Fruit fly (Drosophila melanogaster) whole organism, embryonic: ENCODE results near the gene CG2444.

Source experiments
- Ada2b ChIP-seq: fragments of 200-800 bp; sonication (Bioruptor generic); IDR thresholded peaks from 2 replicates; pipeline ENCODE4 v1.3.6; 2022; ENCODE audit warnings: missing biosample characterization, missing genetic modification characterization
- B-H1 ChIP-seq: fragments of 200-800 bp; sonication (Bioruptor generic); IDR thresholded peaks from 3 replicates; pipeline ENCODE4 v1.3.6; 2022; ENCODE audit warnings: missing biosample characterization, missing genetic modification characterization
- CG10147 ChIP-seq: fragments of 200-800 bp; sonication (Bioruptor generic); optimal IDR thresholded peaks from 2 replicates; lab custom pipeline; 2019; ENCODE audit warnings: missing biosample characterization, mild to moderate bottlenecking, missing genetic modification characterization, moderate library complexity
- CG11695 ChIP-seq: fragments of 200-800 bp; sonication (Bioruptor generic); IDR thresholded peaks from 3 replicates; pipeline ENCODE4 v1.3.6; 2022; ENCODE audit warnings: missing biosample characterization, missing genetic modification characterization
- CG12391 ChIP-seq: fragments of 200-800 bp; sonication (Bioruptor generic); optimal IDR thresholded peaks from 3 replicates; lab custom pipeline; 2018; ENCODE audit warnings: missing biosample characterization, mild to moderate bottlenecking, missing genetic modification characterization, moderate library complexity
- CG14965 ChIP-seq: fragments of 200-800 bp; sonication (Bioruptor generic); optimal IDR thresholded peaks from 2 replicates; lab custom pipeline; 2016; ENCODE audit warnings: missing biosample characterization, missing genetic modification characterization, borderline replicate concordance
- CG1602 ChIP-seq: fragments of 200-800 bp; sonication (Bioruptor generic); optimal IDR thresholded peaks from 3 replicates; lab custom pipeline; 2016; ENCODE audit warnings: missing biosample characterization, missing genetic modification characterization
- CG18619 ChIP-seq: fragments of 200-800 bp; sonication (Bioruptor generic); optimal IDR thresholded peaks from 3 replicates; lab custom pipeline; 2017; ENCODE audit warnings: missing biosample characterization, mild to moderate bottlenecking, missing genetic modification characterization
- CG18764 ChIP-seq: fragments of 200-800 bp; sonication (Bioruptor generic); optimal IDR thresholded peaks from 3 replicates; lab custom pipeline; 2016; ENCODE audit warnings: missing biosample characterization, missing genetic modification characterization
- CG31224 ChIP-seq: fragments of 200-800 bp; sonication (Bioruptor generic); IDR thresholded peaks from 2 replicates; pipeline ENCODE4 v1.3.6; 2022; ENCODE audit warnings: missing biosample characterization, missing genetic modification characterization
- CG32767 ChIP-seq: fragments of 200-800 bp; sonication (Bioruptor generic); IDR thresholded peaks from 2 replicates; pipeline ENCODE4 v1.3.6; 2022; ENCODE audit warnings: missing biosample characterization, missing genetic modification characterization
- CG34224 ChIP-seq: fragments of 200-800 bp; sonication (Bioruptor generic); IDR thresholded peaks from 3 replicates; pipeline ENCODE4 v1.3.6; 2022; ENCODE audit warnings: missing biosample characterization, missing genetic modification characterization; ENCODE audit not compliant: partially characterized antibody
- CG3726 ChIP-seq: fragments of 200-800 bp; sonication (Bioruptor generic); IDR thresholded peaks from 3 replicates; pipeline ENCODE4, ENCODE4 v1.3.6; 2022; ENCODE audit warnings: missing biosample characterization, missing genetic modification characterization
- CG4730 ChIP-seq: fragments of 200-800 bp; sonication (Bioruptor generic); IDR thresholded peaks from 2 replicates; pipeline ENCODE4 v1.3.6; 2022; ENCODE audit warnings: missing biosample characterization, missing genetic modification characterization
- CG8359 ChIP-seq: fragments of 200-800 bp; sonication (Bioruptor generic); optimal IDR thresholded peaks from 2 replicates; lab custom pipeline; 2017; ENCODE audit warnings: missing biosample characterization, mild to moderate bottlenecking, missing genetic modification characterization, borderline replicate concordance
- D19A ChIP-seq: fragments of 200-800 bp; optimal IDR thresholded peaks from 3 replicates; lab custom pipeline; 2019; ENCODE audit warnings: missing biosample characterization, mild to moderate bottlenecking, missing genetic modification characterization, moderate library complexity
- E2f2 ChIP-seq: fragments of 200-800 bp; sonication (Bioruptor generic); IDR thresholded peaks from 2 replicates; pipeline ENCODE4 v1.3.6; 2022; ENCODE audit warnings: missing biosample characterization, missing genetic modification characterization
- Gsc ChIP-seq: fragments of 200-800 bp; sonication (Bioruptor generic); IDR thresholded peaks from 2 replicates; pipeline ENCODE4 v1.3.6; 2022; ENCODE audit warnings: missing biosample characterization, missing genetic modification characterization
- Gug ChIP-seq: fragments of 200-800 bp; sonication (Bioruptor generic); IDR thresholded peaks from 4 replicates; pipeline ENCODE4 v1.3.6; 2022; ENCODE audit warnings: missing biosample characterization, missing genetic modification characterization
- Hmx ChIP-seq: fragments of 200-800 bp; sonication (Bioruptor generic); optimal IDR thresholded peaks from 2 replicates; lab custom pipeline; 2016; ENCODE audit warnings: missing biosample characterization, missing genetic modification characterization
- Hr51 ChIP-seq, 2 experiments: fragments of 200-800 bp; sonication (Bioruptor generic); optimal IDR thresholded peaks; 2 replicates in 1 of 2; 3 replicates in 1 of 2; lab custom pipeline; 2016 to 2018; ENCODE audit warnings: missing biosample characterization in 2 of 2, missing genetic modification characterization in 2 of 2, mild to moderate bottlenecking in 1 of 2, moderate library complexity in 1 of 2
- Hr78 ChIP-seq, 2 experiments: fragments of 200-800 bp in 1 of 2; fragments of >200 bp in 1 of 2; sonication (Bioruptor generic) in 1 of 2; optimal IDR thresholded peaks; 2 replicates each; lab custom pipeline; 2017 to 2019; ENCODE audit warnings: missing biosample characterization in 2 of 2, missing genetic modification characterization in 2 of 2, mild to moderate bottlenecking in 1 of 2, moderate library complexity in 1 of 2
- NfI ChIP-seq: fragments of 200-800 bp; sonication (Bioruptor generic); optimal IDR thresholded peaks from 3 replicates; lab custom pipeline; 2018; ENCODE audit warnings: missing biosample characterization, mild to moderate bottlenecking, missing genetic modification characterization, moderate library complexity
- Ptx1 ChIP-seq: fragments of 200-800 bp; sonication (Bioruptor generic); IDR thresholded peaks from 2 replicates; pipeline ENCODE4 v1.3.6; 2022; ENCODE audit warnings: missing biosample characterization, missing genetic modification characterization
- Sox100B ChIP-seq: fragments of 200-800 bp; sonication (Bioruptor generic); optimal IDR thresholded peaks from 3 replicates; lab custom pipeline; 2018; ENCODE audit warnings: missing biosample characterization, mild to moderate bottlenecking, missing genetic modification characterization
- Sox102F ChIP-seq: fragments of 200-800 bp; sonication (Bioruptor generic); optimal IDR thresholded peaks from 2 replicates; lab custom pipeline; 2018; ENCODE audit warnings: missing biosample characterization, mild to moderate bottlenecking, missing genetic modification characterization, moderate library complexity
- Sry-β ChIP-seq: fragments of 200-800 bp; sonication (Bioruptor generic); optimal IDR thresholded peaks from 2 replicates; lab custom pipeline; 2018; ENCODE audit warnings: missing biosample characterization, mild to moderate bottlenecking, missing genetic modification characterization, moderate library complexity
- Xbp1 ChIP-seq: fragments of 200-800 bp; sonication (Bioruptor generic); optimal IDR thresholded peaks from 3 replicates; lab custom pipeline; 2016; ENCODE audit warnings: missing biosample characterization, mild to moderate bottlenecking, missing genetic modification characterization
- Xrp1 ChIP-seq: fragments of 200-800 bp; sonication (Bioruptor generic); IDR thresholded peaks from 2 replicates; pipeline ENCODE4 v1.3.6; 2022; ENCODE audit warnings: missing biosample characterization, missing genetic modification characterization
- ase ChIP-seq: fragments of 200-800 bp; sonication (Bioruptor generic); IDR thresholded peaks from 3 replicates; pipeline ENCODE4 v1.3.6; 2022; ENCODE audit warnings: missing biosample characterization, missing genetic modification characterization
- cad ChIP-seq: fragments of >200 bp; optimal IDR thresholded peaks from 2 replicates; lab custom pipeline; 2017; ENCODE audit warnings: missing biosample characterization, missing genetic modification characterization
- cas ChIP-seq: fragments of 200-800 bp; sonication (Bioruptor generic); IDR thresholded peaks from 2 replicates; pipeline ENCODE4 v1.3.6; 2022; ENCODE audit warnings: missing biosample characterization, missing genetic modification characterization
- croc ChIP-seq: fragments of 200-800 bp; sonication (Bioruptor generic); conservative IDR thresholded peaks from 3 replicates; pipeline ENCODE4 v1.3.6; 2022; ENCODE audit warnings: missing biosample characterization, missing genetic modification characterization
- da ChIP-seq: fragments of 200-800 bp; sonication (Bioruptor generic); optimal IDR thresholded peaks from 2 replicates; lab custom pipeline; 2016; ENCODE audit warnings: missing biosample characterization, missing genetic modification characterization
- dpn ChIP-seq, 2 experiments: fragments of 200-800 bp; sonication (Bioruptor generic); optimal IDR thresholded peaks; 3 replicates each; lab custom pipeline; 2016; ENCODE audit warnings: missing biosample characterization in 2 of 2, missing genetic modification characterization in 2 of 2
- ewg ChIP-seq: fragments of 200-800 bp; sonication (Bioruptor generic); optimal IDR thresholded peaks from 3 replicates; lab custom pipeline; 2017; ENCODE audit warnings: mild to moderate bottlenecking, missing biosample characterization, missing genetic modification reagents, missing genetic modification characterization
- gcm ChIP-seq: fragments of 200-800 bp; sonication (Bioruptor generic); optimal IDR thresholded peaks from 2 replicates; lab custom pipeline; 2019; ENCODE audit warnings: missing biosample characterization, mild to moderate bottlenecking, missing genetic modification characterization, moderate library complexity
- jing ChIP-seq: fragments of 200-800 bp; sonication (Bioruptor generic); optimal IDR thresholded peaks from 2 replicates; lab custom pipeline; 2018; ENCODE audit warnings: missing biosample characterization, mild to moderate bottlenecking, missing genetic modification characterization
- mirr ChIP-seq: fragments of 200-800 bp; sonication (Bioruptor generic); optimal IDR thresholded peaks from 3 replicates; lab custom pipeline; 2018; ENCODE audit warnings: missing biosample characterization, mild to moderate bottlenecking, missing genetic modification characterization
- pita ChIP-seq: fragments of 200-800 bp; sonication (Bioruptor generic); optimal IDR thresholded peaks from 2 replicates; lab custom pipeline; 2017; ENCODE audit warnings: missing biosample characterization, mild to moderate bottlenecking, missing genetic modification characterization
- sna ChIP-seq: fragments of 200-800 bp; sonication (Bioruptor generic); IDR thresholded peaks from 2 replicates; pipeline ENCODE4 v1.3.6; 2022; ENCODE audit warnings: missing biosample characterization, missing genetic modification characterization; ENCODE audit not compliant: partially characterized antibody
- sqz ChIP-seq: fragments of 200-800 bp; sonication (Bioruptor generic); optimal IDR thresholded peaks from 3 replicates; lab custom pipeline; 2018; ENCODE audit warnings: missing biosample characterization, mild to moderate bottlenecking, missing genetic modification characterization
- stc ChIP-seq: fragments of 200-800 bp; sonication (Bioruptor generic); IDR thresholded peaks from 2 replicates; pipeline ENCODE4 v1.3.6; 2022; ENCODE audit warnings: missing biosample characterization, missing genetic modification characterization
- tio ChIP-seq: fragments of 200-800 bp; sonication (Bioruptor generic); optimal IDR thresholded peaks from 2 replicates; lab custom pipeline; 2017; ENCODE audit warnings: missing biosample characterization, missing genetic modification characterization, inconsistent platforms
- trem ChIP-seq: fragments of 200-800 bp; optimal IDR thresholded peaks from 3 replicates; lab custom pipeline; 2019; ENCODE audit warnings: missing biosample characterization, mild to moderate bottlenecking, missing genetic modification characterization, moderate library complexity
- tup ChIP-seq: fragments of 200-800 bp; sonication (Bioruptor generic); optimal IDR thresholded peaks from 2 replicates; lab custom pipeline; 2016; ENCODE audit warnings: missing biosample characterization, mild to moderate bottlenecking, missing genetic modification characterization, moderate library complexity
- twi ChIP-seq: fragments of 200-800 bp; optimal IDR thresholded peaks from 2 replicates; lab custom pipeline; 2019; ENCODE audit warnings: missing biosample characterization, mild to moderate bottlenecking, missing genetic modification characterization, moderate library complexity
- unpg ChIP-seq: fragments of 200-800 bp; sonication (Bioruptor generic); optimal IDR thresholded peaks from 3 replicates; lab custom pipeline; 2018; ENCODE audit warnings: missing biosample characterization, mild to moderate bottlenecking, missing genetic modification characterization, moderate library complexity
- zen ChIP-seq: fragments of 200-800 bp; sonication (Bioruptor generic); optimal IDR thresholded peaks from 3 replicates; lab custom pipeline; 2018; ENCODE audit warnings: missing biosample characterization, mild to moderate bottlenecking, missing genetic modification characterization, moderate library complexity
- zfh1 ChIP-seq: fragments of 200-800 bp; sonication (Bioruptor generic); IDR thresholded peaks from 3 replicates; pipeline ENCODE4 v1.3.6; 2022; ENCODE audit warnings: missing biosample characterization, missing genetic modification characterization

CG2444 gene

DNA sequence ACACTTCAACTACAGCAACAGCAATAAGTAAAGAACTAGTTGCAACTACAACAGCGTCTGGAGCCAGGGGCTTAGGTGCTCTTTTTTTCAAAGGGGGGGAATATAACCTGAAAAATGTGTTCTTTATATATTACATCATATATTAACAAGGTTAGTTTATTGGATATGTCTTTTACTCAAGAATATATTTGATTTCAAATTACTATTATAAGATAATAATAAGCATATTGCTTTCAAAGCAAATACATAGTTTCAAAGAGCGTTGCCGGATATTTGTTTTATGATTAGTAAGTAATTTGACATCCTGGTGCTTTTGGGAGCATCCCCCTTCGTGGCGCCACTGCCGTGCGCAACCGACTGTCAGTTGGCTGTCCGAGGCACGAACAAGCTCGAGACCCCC, 46.0 kb downstream of the CG2444 start (continued):
- TF ChIP-seq CG12391 (tag; lab: Kevin White, UChicago) (peak; percentile 60), Ptx1 (GFP tag; lab: Robert Waterston, UW) (peak; percentile 79), CG18764 (GFP tag; lab: Kevin White, UChicago) (peak; percentile 25), Hmx (GFP tag; lab: Kevin White, UChicago) (no peak), CG14965 (no peak), ase (GFP tag; lab: Robert Waterston, UW) (no peak), CG1602 (GFP tag; lab: Kevin White, UChicago) (peak; percentile 2), dpn (GFP tag; optimal IDR thresholded peaks at IDR 0.05; lab: Kevin White, UChicago) (peak in 1 of 2 experiments; percentile 22), Gsc (GFP tag; lab: Robert Waterston, UW) (no peak), CG34224 (GFP tag; lab: Robert Waterston, UW) (no peak), D19A (peak; percentile 58), gcm (GFP tag; lab: Kevin White, UChicago) (peak; percentile 45), CG32767 (peak; percentile 35; the same call in 1 of the 2 replicates), jing (GFP tag; lab: Kevin White, UChicago) (peak; percentile 6), CG3726 (GFP tag; lab: Robert Waterston, UW) (0 out of 3 replicates have a peak, but pooled peaks have one; percentile 21), CG18619 (no peak), trem (peak; percentile 45), Sry-β (GFP tag; lab: Kevin White, UChicago) (no peak), CG8359 (GFP tag; lab: Kevin White, UChicago) (peak; percentile 19), CG31224 (no peak), da (GFP tag; lab: Kevin White, UChicago) (no peak), Hr51 (GFP tag; optimal IDR thresholded peaks at IDR 0.05; lab: Kevin White, UChicago) (peak in 1 of 2 experiments; percentile 75), cad (GFP tag; lab: Kevin White, UChicago) (no peak), sqz (GFP tag; lab: Kevin White, UChicago) (peak; percentile 46), Gug (GFP tag; lab: Robert Waterston, UW) (peak; percentile 30; the same call in 1 of the 4 replicates), twi (tag; lab: Kevin White, UChicago) (peak; percentile 16), ewg (GFP tag; lab: Kevin White, UChicago) (peak; percentile 24), NfI (GFP tag; lab: Kevin White, UChicago) (peak; percentile 27), zen (tag; lab: Kevin White, UChicago) (no peak), Sox102F (GFP tag; lab: Kevin White, UChicago) (peak; percentile 75), croc (GFP tag; lab: Robert Waterston, UW) (peak; percentile 52; the same call in 1 of the 3 replicates), stc (GFP tag; lab: Robert Waterston, UW) (peak; percentile 66), unpg (GFP tag; lab: Kevin White, UChicago) (peak; percentile 59), Sox100B (GFP tag; lab: Kevin White, UChicago) (peak; percentile 72), zfh1 (0 out of 3 replicates have a peak, but pooled peaks have one; percentile 15), Hr78 (GFP tag; optimal IDR thresholded peaks at IDR 0.05; lab: Kevin White, UChicago) (peak in 1 of 2 experiments; percentile 42), tio (GFP tag; lab: Kevin White, UChicago) (no peak), mirr (GFP tag; lab: Kevin White, UChicago) (no peak), B-H1 (GFP tag; lab: Robert Waterston, UW) (peak; percentile 36; the same call in 1 of the 3 replicates), Xbp1 (peak; percentile 32), cas (GFP tag; lab: Robert Waterston, UW) (no peak), tup (no peak), CG11695 (GFP tag; lab: Robert Waterston, UW) (0 out of 3 replicates have a peak, but pooled peaks have one; percentile 47), CG10147 (no peak), Ada2b (GFP tag; lab: Robert Waterston, UW) (0 out of 2 replicates have a peak, but pooled peaks have one; percentile 26), pita (no peak), sna (no peak), Xrp1 (GFP tag; lab: Robert Waterston, UW) (peak; percentile 65), CG4730 (GFP tag; lab: Robert Waterston, UW) (no peak), E2f2 (GFP tag; lab: Robert Waterston, UW) (peak; percentile 28; the same call in 1 of the 2 replicates)
